Worm (Caenorhabditis elegans) whole organism, L4 larva: Measurements from ENCODE around the gene F52G3.7.
A peak's percentile ranks its signal among the peaks of the same experiment; 100 is the strongest.

Experiments used
- F26F4.8 ChIP-seq: fragments of 200-800 bp; sonication (Bioruptor generic); conservative IDR thresholded peaks from 2 replicates; pipeline ENCODE4 v1.3.6; 2022; ENCODE audit warnings: missing genetic modification characterization, missing compliant biosample characterization
- F37D6.2 ChIP-seq: sonication (generic microtip); optimal IDR thresholded peaks from 2 replicates; lab custom pipeline; 2016; ENCODE audit warnings: mild to moderate bottlenecking, missing genetic modification characterization, missing compliant biosample characterization
- T20F7.1 ChIP-seq: fragments of 200-800 bp; sonication (Bioruptor generic); optimal IDR thresholded peaks from 2 replicates; lab custom pipeline; 2018; ENCODE audit warnings: mild to moderate bottlenecking, missing genetic modification characterization, missing compliant biosample characterization
- aly-2 ChIP-seq: sonication (generic microtip); optimal IDR thresholded peaks from 2 replicates; lab custom pipeline; 2018; ENCODE audit warnings: missing biosample characterization, missing genetic modification characterization
- arid-1 ChIP-seq: fragments of 200-800 bp; sonication (Bioruptor generic); conservative IDR thresholded peaks from 2 replicates; pipeline ENCODE4 v1.3.6; 2022; ENCODE audit warnings: missing genetic modification reagents, missing genetic modification characterization, missing compliant biosample characterization
- ceh-20 ChIP-seq: fragments of 200-800 bp; sonication (Bioruptor generic); IDR thresholded peaks from 2 replicates; pipeline ENCODE4 v1.3.6; 2022; ENCODE audit warnings: missing genetic modification reagents, missing genetic modification characterization, missing compliant biosample characterization
- ceh-32 ChIP-seq: sonication (generic microtip); optimal IDR thresholded peaks from 2 replicates; lab custom pipeline; 2016; ENCODE audit warnings: mild to moderate bottlenecking, missing genetic modification characterization, missing compliant biosample characterization; ENCODE audit not compliant: poor library complexity
- ceh-62 ChIP-seq: sonication (generic microtip); optimal IDR thresholded peaks from 2 replicates; lab custom pipeline; 2017; ENCODE audit warnings: missing biosample characterization, missing genetic modification characterization
- daf-12 ChIP-seq: fragments of 150-350 bp; optimal IDR thresholded peaks from 2 replicates; lab custom pipeline; 2014; ENCODE audit warnings: missing biosample characterization, missing genetic modification reagents, missing genetic modification characterization
- daf-16 ChIP-seq, 3 experiments: sonication (generic microtip); optimal IDR thresholded peaks; 2 replicates each; lab custom pipeline; 2016 to 2017; ENCODE audit warnings: missing genetic modification characterization in 3 of 3, missing genetic modification reagents in 3 of 3, mild to moderate bottlenecking in 2 of 3, missing compliant biosample characterization in 2 of 3, missing biosample characterization in 1 of 3, moderate library complexity in 1 of 3
- daf-19 ChIP-seq: fragments of 200-800 bp; sonication (Bioruptor generic); conservative IDR thresholded peaks from 2 replicates; pipeline ENCODE4 v1.3.6; 2022; ENCODE audit warnings: missing genetic modification characterization, missing compliant biosample characterization
- daf-8 ChIP-seq: fragments of 200-800 bp; sonication (Bioruptor generic); IDR thresholded peaks from 2 replicates; pipeline ENCODE4 v1.3.6; 2022; ENCODE audit warnings: missing genetic modification characterization, missing compliant biosample characterization
- dmd-6 ChIP-seq: fragments of 200-800 bp; sonication (Bioruptor generic); IDR thresholded peaks from 2 replicates; pipeline ENCODE4 v1.3.6; 2022; ENCODE audit warnings: missing genetic modification reagents, missing genetic modification characterization, missing compliant biosample characterization
- dmd-9 ChIP-seq: fragments of 200-800 bp; sonication (Bioruptor generic); IDR thresholded peaks from 2 replicates; pipeline ENCODE4 v1.3.6; 2022; ENCODE audit warnings: missing genetic modification reagents, missing genetic modification characterization, missing compliant biosample characterization
- dve-1 ChIP-seq: sonication (generic microtip); optimal IDR thresholded peaks from 2 replicates; lab custom pipeline; 2017; ENCODE audit warnings: antibody characterized with exemption, mild to moderate bottlenecking, missing genetic modification characterization, missing compliant biosample characterization; ENCODE audit not compliant: insufficient read depth
- fos-1 ChIP-seq: fragments of 150-350 bp; optimal IDR thresholded peaks from 2 replicates; lab custom pipeline; 2014; ENCODE audit warnings: missing biosample characterization, missing genetic modification characterization
- hif-1 ChIP-seq, 2 experiments: sonication (generic microtip); optimal IDR thresholded peaks; 2 replicates each; lab custom pipeline; 2016 to 2017; ENCODE audit warnings: missing compliant biosample characterization in 2 of 2, missing genetic modification characterization in 2 of 2, missing genetic modification reagents in 2 of 2, missing genotype in 2 of 2, mild to moderate bottlenecking in 1 of 2
- hlh-11 ChIP-seq: fragments of 200-800 bp; sonication (Bioruptor generic); optimal IDR thresholded peaks from 2 replicates; lab custom pipeline; 2018; ENCODE audit warnings: mild to moderate bottlenecking, missing genetic modification characterization, missing compliant biosample characterization
- hlh-30 ChIP-seq: sonication (generic microtip); optimal IDR thresholded peaks from 2 replicates; lab custom pipeline; 2017; ENCODE audit warnings: antibody characterized with exemption, mild to moderate bottlenecking, missing genetic modification characterization, missing compliant biosample characterization; ENCODE audit not compliant: insufficient read depth
- lim-7 ChIP-seq: fragments of 200-800 bp; sonication (Bioruptor generic); IDR thresholded peaks from 2 replicates; pipeline ENCODE4 v1.3.6; 2022; ENCODE audit warnings: missing genetic modification characterization, missing compliant biosample characterization
- lin-39 ChIP-seq: fragments of 150-350 bp; optimal IDR thresholded peaks from 2 replicates; lab custom pipeline; 2014; ENCODE audit warnings: missing biosample characterization, missing genetic modification reagents, missing genetic modification characterization
- madf-5 ChIP-seq, 2 experiments: fragments of 200-800 bp; sonication (Bioruptor generic); IDR thresholded peaks; 2 replicates each; pipeline ENCODE4 v1.3.6; 2022; ENCODE audit warnings: missing compliant biosample characterization in 2 of 2, missing genetic modification characterization in 2 of 2
- mdt-29 ChIP-seq: fragments of 200-800 bp; sonication (Bioruptor generic); IDR thresholded peaks from 2 replicates; pipeline ENCODE4 v1.3.6; 2022; ENCODE audit warnings: missing genetic modification reagents, missing genetic modification characterization, missing compliant biosample characterization
- mep-1 ChIP-seq: fragments of 150-350 bp; sonication (generic microtip); optimal IDR thresholded peaks from 3 replicates; lab custom pipeline; 2014; ENCODE audit warnings: missing biosample characterization, missing genetic modification characterization
- nhr-10 ChIP-seq: fragments of 150-350 bp; optimal IDR thresholded peaks from 2 replicates; lab custom pipeline; 2014; ENCODE audit warnings: missing biosample characterization, missing genetic modification characterization
- nhr-102 ChIP-seq: sonication (generic microtip); optimal IDR thresholded peaks from 2 replicates; lab custom pipeline; 2016; ENCODE audit warnings: mild to moderate bottlenecking, missing genetic modification characterization, moderate library complexity, missing compliant biosample characterization
- nhr-111 ChIP-seq: fragments of 200-800 bp; sonication (Bioruptor generic); optimal IDR thresholded peaks from 2 replicates; lab custom pipeline; 2018; ENCODE audit warnings: mild to moderate bottlenecking, missing genetic modification characterization, missing compliant biosample characterization
- nhr-237 ChIP-seq: sonication (generic microtip); optimal IDR thresholded peaks from 2 replicates; lab custom pipeline; 2017; ENCODE audit warnings: missing biosample characterization, missing genetic modification characterization
- nhr-25 ChIP-seq: sonication (generic microtip); optimal IDR thresholded peaks from 2 replicates; lab custom pipeline; 2017; ENCODE audit warnings: missing genetic modification characterization, mild to moderate bottlenecking, missing compliant biosample characterization, antibody characterized with exemption, moderate library complexity, borderline replicate concordance; ENCODE audit not compliant: insufficient read depth
- nhr-28 ChIP-seq: fragments of 150-350 bp; optimal IDR thresholded peaks from 2 replicates; lab custom pipeline; 2014; ENCODE audit warnings: missing biosample characterization, missing genetic modification characterization
- nhr-42 ChIP-seq: fragments of 200-800 bp; sonication (Bioruptor generic); IDR thresholded peaks from 2 replicates; pipeline ENCODE4 v1.3.6; 2022; ENCODE audit warnings: missing genetic modification characterization, missing compliant biosample characterization
- nhr-48 ChIP-seq: sonication (generic microtip); optimal IDR thresholded peaks from 2 replicates; lab custom pipeline; 2016; ENCODE audit warnings: mild to moderate bottlenecking, missing genetic modification characterization, missing compliant biosample characterization
- nhr-6 ChIP-seq: fragments of 150-350 bp; optimal IDR thresholded peaks from 2 replicates; lab custom pipeline; 2014; ENCODE audit warnings: missing biosample characterization, missing genetic modification characterization
- php-3 ChIP-seq: fragments of 200-800 bp; sonication (Bioruptor generic); IDR thresholded peaks from 2 replicates; pipeline ENCODE4 v1.3.6; 2022; ENCODE audit warnings: missing genetic modification reagents, missing genetic modification characterization, missing compliant biosample characterization
- pqm-1 ChIP-seq: sonication (generic microtip); optimal IDR thresholded peaks from 2 replicates; lab custom pipeline; 2017; ENCODE audit warnings: missing biosample characterization, missing genetic modification characterization
- rbr-2 ChIP-seq: sonication (generic microtip); optimal IDR thresholded peaks from 2 replicates; lab custom pipeline; 2016; ENCODE audit warnings: missing genotype, missing genetic modification characterization, missing compliant biosample characterization
- set-16 ChIP-seq: fragments of 200-800 bp; sonication (Bioruptor generic); IDR thresholded peaks from 2 replicates; pipeline ENCODE4 v1.3.6; 2022; ENCODE audit warnings: missing genetic modification reagents, missing genetic modification characterization, missing compliant biosample characterization
- spr-1 ChIP-seq: sonication (generic microtip); optimal IDR thresholded peaks from 2 replicates; lab custom pipeline; 2016; ENCODE audit warnings: mild to moderate bottlenecking, missing genetic modification characterization, missing compliant biosample characterization
- tag-97 ChIP-seq: fragments of 200-800 bp; sonication (Bioruptor generic); IDR thresholded peaks from 2 replicates; pipeline ENCODE4 v1.3.6; 2022; ENCODE audit warnings: missing genetic modification characterization, missing compliant biosample characterization
- tra-1 ChIP-seq: fragments of 200-800 bp; sonication (Bioruptor generic); IDR thresholded peaks from 2 replicates; pipeline ENCODE4 v1.3.6; 2022; ENCODE audit warnings: missing genetic modification reagents, missing genetic modification characterization, missing compliant biosample characterization
- unc-62 ChIP-seq, 3 experiments: fragments of 150-350 bp in 1 of 3; sonication (generic microtip); optimal IDR thresholded peaks in 2 of 3; peaks in 1 of 3; 1 replicate in 1 of 3; 2 replicates in 2 of 3; lab custom pipeline; 2014 to 2017; ENCODE audit warnings: missing biosample characterization in 3 of 3, missing genetic modification characterization in 3 of 3, missing genetic modification reagents in 3 of 3, missing genotype in 1 of 3
- zfp-2 ChIP-seq: sonication (generic microtip); optimal IDR thresholded peaks from 2 replicates; lab custom pipeline; 2016; ENCODE audit warnings: mild to moderate bottlenecking, missing genetic modification characterization, missing compliant biosample characterization

Gene F52G3.7

ce11 chrX:16995886-16996283, 32.2 kb downstream of the F52G3.7 start:
- TF ChIP-seq daf-16 (GFP tag; optimal IDR thresholded peaks at IDR 0.05; lab: Kevin White, UChicago) (no peak), daf-16 (tag; optimal IDR thresholded peaks at IDR 0.05; lab: Kevin White, UChicago) (peak; percentile 88), zfp-2 (tag; lab: Kevin White, UChicago) (no peak), tra-1 (GFP tag; lab: Robert Waterston, UW) (0 out of 2 replicates have a peak, but pooled peaks have one; percentile 11), php-3 (GFP tag; lab: Robert Waterston, UW) (peak; percentile 39; the same call in 1 of the 2 replicates), dve-1 (tag; lab: Kevin White, UChicago) (peak; percentile 40), hlh-11 (tag; lab: Kevin White, UChicago) (peak; percentile 58), mep-1 (peak; percentile 7), dmd-6 (GFP tag; lab: Robert Waterston, UW) (peak; percentile 72), nhr-28 (tag; lab: Kevin White, UChicago) (peak; percentile 34), nhr-6 (peak; percentile 49), lim-7 (GFP tag; lab: Robert Waterston, UW) (no peak), tag-97 (GFP tag; lab: Robert Waterston, UW) (no peak), pqm-1 (tag; lab: Kevin White, UChicago) (peak; percentile 55)

- TF ChIP-seq php-3 (GFP tag; lab: Robert Waterston, UW) (no peak), zfp-2 (tag; lab: Kevin White, UChicago) (no peak), F26F4.8 (GFP tag; lab: Robert Waterston, UW) (no peak), aly-2 (no peak), ceh-32 (tag; lab: Kevin White, UChicago) (no peak), T20F7.1 (GFP tag; lab: Kevin White, UChicago) (no peak), fos-1 (tag; lab: Kevin White, UChicago) (no peak), dmd-9 (no peak), nhr-28 (tag; lab: Kevin White, UChicago) (peak; percentile 11), arid-1 (GFP tag; lab: Robert Waterston, UW) (no peak), nhr-25 (tag; lab: Kevin White, UChicago) (no peak), nhr-237 (no peak), daf-8 (no peak), lin-39 (tag; lab: Kevin White, UChicago) (no peak), nhr-10 (tag; lab: Kevin White, UChicago) (no peak), hlh-30 (tag; lab: Kevin White, UChicago) (peak; percentile 46), rbr-2 (tag; lab: Kevin White, UChicago) (no peak), mep-1 (peak; percentile 4), nhr-42 (GFP tag; lab: Robert Waterston, UW) (no peak), nhr-102 (tag; lab: Kevin White, UChicago) (no peak), spr-1 (tag; lab: Kevin White, UChicago) (no peak), ceh-20 (GFP tag; lab: Robert Waterston, UW) (no peak), F37D6.2 (tag; lab: Kevin White, UChicago) (no peak), unc-62 (GFP tag; optimal IDR thresholded peaks at IDR 0.05 in 1 of 2; lab: Kevin White, UChicago) (peak in 1 of 2 experiments; percentile 83), unc-62 (tag; optimal IDR thresholded peaks at IDR 0.05; lab: Kevin White, UChicago) (no peak), ceh-62 (no peak), daf-19 (GFP tag; lab: Robert Waterston, UW) (no peak), daf-12 (no peak), hif-1 (tag; optimal IDR thresholded peaks at IDR 0.05; lab: Kevin White, UChicago) (no peak), madf-5 (GFP tag; IDR thresholded peaks at IDR 0.05; lab: Robert Waterston, UW) (no peak), set-16 (GFP tag; lab: Robert Waterston, UW) (no peak), mdt-29 (GFP tag; lab: Robert Waterston, UW) (no peak), nhr-111 (GFP tag; lab: Kevin White, UChicago) (no peak), nhr-48 (tag; lab: Kevin White, UChicago) (no peak)
- TF ChIP-seq, all 104 proteins: peak for 4
These were observed 34.3 kb downstream of the F52G3.7 start for ce11 chrX:16998003-16998402.
